Fruit fly (Drosophila melanogaster): ENCODE data around the gene Brr2.

Gene Brr2

DNA sequence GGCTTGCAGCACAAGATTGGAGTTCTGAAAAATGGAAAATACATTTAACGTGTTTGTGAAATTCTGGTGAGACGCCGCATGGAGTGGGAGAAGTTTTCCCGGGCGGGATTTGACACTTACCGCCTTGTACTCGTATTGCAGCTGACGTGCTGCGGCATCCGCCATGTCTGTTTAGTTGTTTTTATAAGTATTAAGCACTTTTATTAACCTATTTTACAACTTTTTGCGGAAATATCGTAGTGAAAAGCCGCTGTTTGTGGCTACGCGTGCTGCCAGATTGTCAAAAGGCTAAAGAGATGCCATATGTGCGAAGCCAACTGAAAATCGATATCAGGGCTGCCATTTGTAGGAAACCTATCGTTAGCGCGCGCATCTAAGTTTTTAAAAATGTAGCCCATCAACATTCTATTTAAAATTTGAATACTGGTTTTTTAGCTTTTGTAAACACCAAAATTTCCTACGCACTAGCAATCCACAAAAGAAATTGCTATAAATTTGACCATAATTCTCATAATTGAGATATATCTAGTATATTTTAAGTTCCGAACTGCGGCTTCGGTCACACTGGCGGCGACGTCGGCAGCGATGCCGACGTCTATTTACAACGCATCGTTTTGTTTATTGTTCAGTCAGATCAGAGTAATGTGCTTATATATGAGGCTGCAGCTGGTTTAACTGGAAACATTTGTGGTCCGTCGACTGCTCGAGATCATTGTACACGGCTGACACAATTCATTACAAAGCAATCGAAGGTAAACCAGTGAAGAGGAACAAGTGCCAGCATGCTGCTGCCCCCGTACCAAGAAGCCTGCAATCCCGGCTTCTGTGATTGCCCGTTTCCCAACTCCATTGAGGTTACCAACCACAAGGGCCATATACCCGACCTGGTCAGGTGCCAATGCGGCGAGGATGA, at the start of gene Brr2, which contains the start of gene CG10516:
Gene Brr2, minus strand, starts transcription at position 285 of the 913 bp plus-strand sequence.
Gene CG10516, plus strand, starts transcription at position 617 of the 913 bp plus-strand sequence.
- TF ChIP-seq psq (optimal IDR thresholded peaks at IDR 0.05) (no peak), pan (optimal IDR thresholded peaks at IDR 0.05) (no peak), CG8478 (optimal IDR thresholded peaks at IDR 0.05) (no peak), EcR (GFP tag; optimal IDR thresholded peaks at IDR 0.05) (no peak), Dll (optimal IDR thresholded peaks at IDR 0.05) (no peak), usp (GFP tag; optimal IDR thresholded peaks at IDR 0.05) (no peak)

DNA sequence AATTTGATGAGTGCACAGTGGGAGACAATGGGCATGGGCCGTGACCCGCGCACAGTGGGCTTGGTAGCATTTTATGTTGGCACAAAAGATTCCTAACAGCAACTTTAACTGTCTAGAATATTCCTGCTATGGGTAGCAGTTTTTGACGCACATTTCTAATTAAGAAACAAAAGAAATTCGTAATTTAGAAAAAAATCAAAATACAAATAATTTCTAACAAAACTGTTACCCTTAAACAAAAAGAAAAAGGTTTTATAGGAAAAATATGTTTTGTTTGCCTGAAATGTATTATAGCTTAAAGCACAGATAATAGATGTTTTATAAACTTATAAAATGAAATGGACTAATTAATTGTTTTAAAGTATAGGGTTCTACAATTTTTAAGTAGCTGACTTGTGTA, 49.2 kb upstream of the Brr2 start:
- TF ChIP-seq EcR (GFP tag; optimal IDR thresholded peaks at IDR 0.05), result no peak
- TF ChIP-seq usp (GFP tag; optimal IDR thresholded peaks at IDR 0.05), result no peak
- no peak for TF ChIP-seq CG8478 (optimal IDR thresholded peaks at IDR 0.05)
- no peak for TF ChIP-seq Dll (optimal IDR thresholded peaks at IDR 0.05)
- TF ChIP-seq psq (optimal IDR thresholded peaks at IDR 0.05), result no peak
- TF ChIP-seq pan (optimal IDR thresholded peaks at IDR 0.05), result no peak

DNA sequence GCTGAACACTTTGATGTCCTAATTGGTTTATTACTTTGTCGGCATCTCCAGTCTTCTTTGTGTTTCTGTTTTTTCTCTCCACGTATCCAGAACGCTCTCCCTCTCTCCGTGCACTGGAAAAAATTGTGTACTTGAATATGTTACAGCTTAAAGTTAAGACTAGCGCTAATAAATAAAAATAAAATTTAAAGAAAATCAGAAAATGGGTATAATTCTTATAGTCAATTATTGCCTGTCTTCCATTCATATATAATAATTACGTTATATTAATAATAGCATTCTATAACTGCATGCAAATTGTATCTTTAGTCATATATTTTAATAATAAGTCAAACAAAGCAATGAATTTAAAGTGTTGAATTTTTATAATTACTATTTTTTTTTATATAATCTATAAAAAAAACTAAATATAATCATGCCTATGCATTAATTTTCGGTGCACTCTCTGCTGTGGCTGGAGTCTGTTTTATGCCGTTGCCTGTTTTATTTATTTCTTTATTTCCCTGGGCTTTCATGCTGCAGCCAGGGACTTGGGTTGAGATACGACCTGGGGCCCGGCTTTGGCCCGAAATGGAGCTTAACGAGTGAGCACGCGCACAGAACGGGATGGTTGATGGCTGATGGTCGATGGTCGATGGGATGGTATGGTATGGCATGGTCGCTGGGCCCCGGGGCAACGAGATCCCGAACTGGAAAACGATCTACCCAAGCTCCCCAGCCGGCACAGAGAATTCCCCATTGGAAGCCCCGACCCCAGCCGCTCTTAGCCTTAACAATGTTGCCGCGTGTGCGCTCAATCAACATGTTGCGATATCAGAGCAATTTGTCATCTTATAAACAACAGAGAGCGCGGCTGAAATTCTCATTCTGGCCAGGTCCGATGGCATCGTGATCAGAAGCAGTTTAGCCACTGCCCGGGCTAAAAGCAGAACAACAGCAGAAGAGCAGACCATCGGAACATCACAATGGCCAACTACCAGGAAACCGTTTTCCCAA, 48.4 kb upstream of the Brr2 start:
- no peak for TF ChIP-seq usp (GFP tag; optimal IDR thresholded peaks at IDR 0.05)
- no peak for TF ChIP-seq CG8478 (optimal IDR thresholded peaks at IDR 0.05)
- TF ChIP-seq psq (optimal IDR thresholded peaks at IDR 0.05), result no peak
- TF ChIP-seq pan (optimal IDR thresholded peaks at IDR 0.05), result no peak
- TF ChIP-seq EcR (GFP tag; optimal IDR thresholded peaks at IDR 0.05), result no peak
- no peak for TF ChIP-seq Dll (optimal IDR thresholded peaks at IDR 0.05)

DNA sequence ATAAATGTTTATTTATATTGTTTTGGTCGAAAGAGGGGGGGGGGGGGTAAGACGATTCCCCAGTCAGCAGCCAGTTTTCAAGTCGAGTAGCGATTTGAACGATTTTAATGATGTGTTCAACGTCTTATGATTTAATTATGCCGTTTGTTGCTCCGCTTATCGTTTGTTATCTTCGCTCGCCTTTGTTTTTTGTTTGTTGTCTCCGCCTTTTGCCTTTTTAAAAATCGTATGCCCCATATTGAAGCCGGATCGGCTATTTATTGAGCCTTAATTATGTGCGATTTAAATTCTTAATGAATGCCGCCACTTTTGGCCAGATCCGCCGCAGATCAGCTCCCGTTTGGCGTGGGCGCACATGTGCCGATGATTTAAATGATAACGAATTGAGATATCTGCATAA, 46.8 kb upstream of the Brr2 start:
- TF ChIP-seq pan (optimal IDR thresholded peaks at IDR 0.05) (no peak), Dll (optimal IDR thresholded peaks at IDR 0.05) (no peak), EcR (GFP tag; optimal IDR thresholded peaks at IDR 0.05) (no peak), CG8478 (optimal IDR thresholded peaks at IDR 0.05) (no peak), psq (optimal IDR thresholded peaks at IDR 0.05) (no peak), usp (GFP tag; optimal IDR thresholded peaks at IDR 0.05) (no peak)

DNA sequence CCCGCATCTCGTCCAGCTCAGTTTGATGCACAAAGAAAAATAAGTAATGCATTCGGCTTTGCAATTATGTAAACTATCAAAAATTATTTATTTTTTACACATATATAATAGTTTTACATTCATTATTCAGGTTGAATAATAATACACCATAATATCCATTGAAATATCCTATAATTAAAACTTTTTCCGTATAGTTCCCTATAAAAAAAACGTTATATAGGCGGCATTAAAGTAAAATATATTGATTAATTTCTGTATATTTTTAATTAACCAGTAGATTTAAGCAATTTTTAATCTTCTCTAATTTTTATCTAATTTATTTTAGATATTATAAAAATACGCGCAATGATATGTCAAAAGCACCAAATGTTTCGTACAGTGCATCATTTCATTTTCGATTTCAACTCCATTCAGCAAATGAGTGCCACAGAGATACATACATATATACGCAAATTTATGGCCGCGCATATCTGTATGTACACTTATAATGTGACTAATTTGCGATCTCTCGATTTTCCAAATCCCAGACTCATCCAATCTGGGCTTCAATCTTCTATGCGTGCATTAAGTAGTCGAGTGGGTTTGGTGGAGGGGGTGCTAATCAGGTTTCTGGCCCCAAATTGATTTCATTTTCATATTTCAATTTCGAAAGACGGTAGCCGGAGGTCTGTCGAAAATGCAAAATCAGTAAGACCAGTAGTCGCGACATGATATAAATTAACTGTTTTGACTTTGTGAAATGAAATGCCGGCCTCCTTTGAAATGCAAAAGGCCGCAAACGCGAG, 45.7 kb upstream of the Brr2 start:
- no peak for TF ChIP-seq Dll (optimal IDR thresholded peaks at IDR 0.05)
- TF ChIP-seq usp (GFP tag; optimal IDR thresholded peaks at IDR 0.05), result no peak
- TF ChIP-seq pan (optimal IDR thresholded peaks at IDR 0.05), result no peak
- TF ChIP-seq psq (optimal IDR thresholded peaks at IDR 0.05), result no peak
- no peak for TF ChIP-seq CG8478 (optimal IDR thresholded peaks at IDR 0.05)
- no peak for TF ChIP-seq EcR (GFP tag; optimal IDR thresholded peaks at IDR 0.05)

DNA sequence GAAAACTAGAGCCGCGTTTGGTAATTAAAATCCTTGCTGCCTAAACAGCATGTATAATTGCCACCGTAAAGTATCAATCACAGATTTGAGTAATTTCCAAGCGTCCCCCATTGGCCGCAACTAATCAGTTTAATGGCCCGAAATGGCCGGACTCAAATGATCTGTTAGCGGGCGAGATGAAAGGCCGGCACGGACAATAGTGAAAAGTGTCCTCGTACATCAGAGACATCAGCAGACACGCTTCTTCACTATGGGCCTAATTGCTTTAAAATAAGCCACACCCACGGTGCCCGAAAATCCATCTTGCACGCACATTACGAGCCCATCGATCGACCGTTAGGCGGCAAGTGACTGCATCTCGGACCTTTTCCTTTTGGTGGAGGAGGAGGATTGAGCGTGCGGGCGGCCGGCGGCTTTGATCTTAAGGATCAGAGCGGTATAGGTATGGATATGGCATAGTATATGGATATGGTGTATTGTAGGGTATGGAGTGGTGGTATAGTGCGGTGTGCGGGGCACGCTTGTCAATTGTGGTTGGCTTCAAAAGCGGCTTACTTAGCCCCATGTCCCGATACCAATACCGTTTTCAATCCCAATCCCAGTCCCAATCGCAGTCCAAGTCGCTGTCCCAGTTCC, 44.8 kb upstream of the Brr2 start:
- TF ChIP-seq usp (GFP tag; optimal IDR thresholded peaks at IDR 0.05), result no peak
- no peak for TF ChIP-seq CG8478 (optimal IDR thresholded peaks at IDR 0.05)
- no peak for TF ChIP-seq EcR (GFP tag; optimal IDR thresholded peaks at IDR 0.05)
- TF ChIP-seq pan (optimal IDR thresholded peaks at IDR 0.05), result no peak
- TF ChIP-seq psq (optimal IDR thresholded peaks at IDR 0.05), result no peak
- TF ChIP-seq Dll (optimal IDR thresholded peaks at IDR 0.05), result no peak

DNA sequence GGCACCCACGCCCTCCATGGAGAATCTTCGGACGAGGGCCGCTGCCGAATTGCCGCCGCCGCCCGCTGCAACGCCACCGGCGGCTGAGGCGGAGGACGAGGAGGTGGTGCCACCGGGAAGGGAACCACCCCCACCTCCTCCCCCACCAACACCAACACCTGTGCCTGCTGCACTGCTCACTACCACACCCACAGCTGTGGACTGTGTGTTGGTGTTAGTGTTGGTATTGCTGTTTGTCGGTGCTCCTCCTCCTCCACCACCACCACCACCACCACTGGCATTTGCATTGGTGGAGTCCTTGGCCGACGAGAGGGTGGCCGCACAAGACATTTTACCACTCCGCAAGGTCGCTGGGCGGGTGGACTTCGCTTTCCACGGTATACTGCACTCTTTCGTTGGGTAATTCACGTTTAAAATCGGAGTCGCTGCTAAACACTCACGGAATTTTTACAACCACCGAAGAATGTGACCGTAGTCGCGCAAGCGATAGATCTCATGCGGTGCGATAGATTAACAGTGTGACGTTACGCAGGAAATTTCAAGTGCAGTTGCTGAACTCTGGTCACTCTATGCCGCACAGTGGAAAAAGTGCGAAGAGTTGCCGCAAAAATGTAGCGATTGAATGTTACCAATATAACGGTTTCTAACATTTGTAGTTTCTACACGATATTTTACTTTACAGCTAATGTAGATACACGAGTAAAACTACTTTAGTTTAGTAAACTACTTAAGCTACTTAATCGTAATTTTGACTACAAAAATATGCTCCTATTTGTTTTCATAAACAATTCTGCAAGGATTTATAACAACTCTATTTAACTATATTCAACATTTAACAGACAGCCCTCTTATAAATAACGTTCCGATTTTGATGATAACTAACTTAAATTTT, 43.9 kb upstream of the Brr2 start, which contains the start of gene mib1:
Gene mib1, minus strand, starts transcription at position 494 of the 892 bp plus-strand sequence.
- TF ChIP-seq usp (GFP tag; optimal IDR thresholded peaks at IDR 0.05) (no peak), CG8478 (optimal IDR thresholded peaks at IDR 0.05) (peak; percentile 3)

DNA sequence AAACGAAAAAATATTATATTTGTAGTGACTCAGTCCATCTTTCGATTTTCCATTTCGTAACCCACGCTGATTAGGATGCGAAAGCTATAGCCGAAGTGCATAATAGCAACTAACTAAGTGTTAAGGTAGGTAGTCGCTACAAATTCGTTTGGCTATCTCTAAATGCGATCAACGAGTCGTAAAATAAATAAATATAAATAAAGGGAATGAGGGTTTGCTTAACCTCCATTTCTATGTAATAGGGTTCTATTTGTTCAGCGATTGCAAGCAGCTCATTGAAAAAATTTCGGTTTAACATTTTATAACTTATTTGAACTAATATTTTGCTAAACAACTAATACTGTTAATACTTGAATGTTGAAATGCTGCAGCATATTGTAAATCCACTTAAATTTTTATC, 42.5 kb upstream of the Brr2 start:
- TF ChIP-seq psq (optimal IDR thresholded peaks at IDR 0.05), result no peak
- no peak for TF ChIP-seq pan (optimal IDR thresholded peaks at IDR 0.05)
- TF ChIP-seq usp (GFP tag; optimal IDR thresholded peaks at IDR 0.05), result no peak
- TF ChIP-seq Dll (optimal IDR thresholded peaks at IDR 0.05), result no peak
- TF ChIP-seq EcR (GFP tag; optimal IDR thresholded peaks at IDR 0.05), result no peak

DNA sequence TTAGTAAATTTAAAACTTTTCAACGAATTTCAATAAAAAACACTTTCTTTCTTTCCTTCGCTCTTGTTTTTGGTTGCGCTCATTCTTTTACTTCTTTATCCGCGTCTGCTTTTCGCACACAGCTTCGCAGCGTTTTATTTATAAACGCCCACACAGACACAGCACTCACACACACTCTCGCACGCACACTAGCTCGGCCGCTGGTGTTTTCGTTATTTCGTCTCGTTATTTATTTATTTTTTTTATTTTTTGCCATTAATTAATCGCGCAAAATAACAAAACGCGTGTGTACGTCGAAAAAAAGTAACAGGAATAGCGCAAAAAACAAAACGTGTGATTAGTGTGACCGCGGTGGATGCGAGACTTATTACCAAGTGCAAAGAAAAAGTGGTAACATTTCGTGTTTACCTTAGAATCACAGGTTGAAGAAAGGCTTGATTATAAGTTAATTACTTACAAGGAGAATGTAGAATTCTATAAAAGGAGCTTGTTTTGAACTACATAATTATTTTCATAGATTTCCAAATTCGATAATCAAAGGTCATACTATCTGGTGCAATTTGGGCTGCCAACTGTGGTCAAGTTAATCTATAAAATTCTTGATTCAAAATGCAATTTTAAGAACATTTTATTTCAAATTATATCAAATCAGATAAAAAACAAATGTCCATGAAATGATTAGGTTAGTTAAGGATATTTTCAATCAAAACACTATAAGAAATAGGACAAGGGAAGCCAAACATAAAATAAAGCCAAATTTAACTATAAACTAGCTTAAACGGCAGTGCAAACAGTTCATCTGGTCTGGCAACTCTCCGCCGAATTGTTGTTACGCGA, 36.9 kb upstream of the Brr2 start, which contains the start of the genes hzg and mRpS31:
Gene hzg, minus strand, starts transcription at position 336 of the 837 bp plus-strand sequence.
Gene mRpS31, plus strand, starts transcription at position 793 of the 837 bp plus-strand sequence.
- TF ChIP-seq CG8478 (optimal IDR thresholded peaks at IDR 0.05) (no peak), EcR (GFP tag; optimal IDR thresholded peaks at IDR 0.05) (no peak), pan (optimal IDR thresholded peaks at IDR 0.05) (no peak), Dll (optimal IDR thresholded peaks at IDR 0.05) (no peak), usp (GFP tag; optimal IDR thresholded peaks at IDR 0.05) (no peak), psq (optimal IDR thresholded peaks at IDR 0.05) (no peak)

Data from whole organism.